Worm (Caenorhabditis elegans): ENCODE results near the gene str-261.

Gene str-261

DNA sequence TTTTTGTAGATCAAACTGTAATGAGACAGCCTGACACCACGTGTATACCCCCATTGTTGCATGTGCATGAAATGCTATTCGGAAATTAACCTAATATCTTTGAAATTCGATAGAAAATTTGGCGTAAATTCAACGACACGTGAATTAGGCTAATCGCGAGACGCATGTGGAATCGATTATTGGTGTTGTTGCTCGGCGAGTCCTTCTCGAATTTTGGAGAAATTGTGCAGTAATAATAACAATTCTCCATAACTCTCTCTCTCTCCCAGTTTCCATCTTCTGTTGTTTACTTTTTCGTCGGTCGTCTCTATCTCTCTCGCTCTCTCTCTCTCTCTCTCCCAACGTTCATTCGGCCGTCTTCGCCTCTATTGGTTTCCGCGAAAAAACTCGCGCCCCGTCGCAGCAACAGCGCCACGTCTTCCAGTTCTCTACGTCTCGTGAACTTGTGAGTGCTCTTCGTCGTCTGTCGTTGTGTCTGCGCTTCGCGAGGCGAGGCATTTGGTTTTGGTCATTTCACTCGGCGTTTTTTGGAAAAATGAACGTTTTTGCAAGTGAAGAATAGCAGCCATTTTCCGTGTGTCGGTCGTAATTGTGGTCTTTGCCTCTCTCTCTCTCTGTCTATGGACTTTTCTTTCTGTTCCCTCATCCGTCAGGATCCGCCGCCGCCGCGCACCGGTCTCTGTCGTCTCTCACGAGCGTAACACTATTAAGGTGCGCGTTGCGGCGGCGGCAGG lies 19.6 kb upstream of the str-261 start:
- TF ChIP-seq him-1 (tag; optimal IDR thresholded peaks at IDR 0.05) (no peak), W03F9.2 (tag; optimal IDR thresholded peaks at IDR 0.05) (no peak), dao-5 (tag; optimal IDR thresholded peaks at IDR 0.05) (no peak)

- TF ChIP-seq dao-5 (tag; optimal IDR thresholded peaks at IDR 0.05) (no peak), him-1 (tag; optimal IDR thresholded peaks at IDR 0.05) (no peak), W03F9.2 (tag; optimal IDR thresholded peaks at IDR 0.05) (peak; percentile 36)
These were observed 14.5 kb upstream of the str-261 start for ce11 chrIII:11059775-11060174.

DNA sequence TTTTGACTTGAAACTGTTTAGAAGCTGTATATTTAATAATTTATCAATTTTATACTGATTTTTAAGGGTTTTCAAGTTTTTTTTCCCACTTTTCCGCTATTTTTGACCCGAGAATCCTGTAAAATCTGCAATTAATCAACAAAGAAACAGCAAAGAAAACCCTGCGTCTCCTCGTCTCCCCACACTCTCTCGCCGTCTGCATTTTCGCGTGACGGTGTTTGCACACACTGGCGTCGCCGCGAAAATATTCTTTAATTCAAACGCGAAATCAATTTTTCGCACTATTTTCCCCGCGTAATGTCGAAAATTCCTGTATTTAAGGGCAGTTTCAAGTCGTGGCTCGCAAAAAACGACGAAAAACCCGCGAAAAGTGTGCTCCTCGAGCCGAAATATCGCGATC lies 11.1 kb upstream of the str-261 start, which contains the start of gene rsa-2:
Gene rsa-2, plus strand, starts transcription at position 221 of the 400 bp plus-strand sequence.
- no peak for TF ChIP-seq dao-5 (tag; optimal IDR thresholded peaks at IDR 0.05)
- TF ChIP-seq W03F9.2 (tag; optimal IDR thresholded peaks at IDR 0.05): peak; percentile 4

- no peak for TF ChIP-seq W03F9.2 (tag; optimal IDR thresholded peaks at IDR 0.05)
- TF ChIP-seq dao-5 (tag; optimal IDR thresholded peaks at IDR 0.05): no peak
- no peak for TF ChIP-seq him-1 (tag; optimal IDR thresholded peaks at IDR 0.05)
These were observed 9.7 kb upstream of the str-261 start for ce11 chrIII:11064576-11064975.

- TF ChIP-seq him-1 (tag; optimal IDR thresholded peaks at IDR 0.05) (peak; percentile 81), W03F9.2 (tag; optimal IDR thresholded peaks at IDR 0.05) (peak; percentile 74), dao-5 (tag; optimal IDR thresholded peaks at IDR 0.05) (no peak)
These were observed 7.6 kb upstream of the str-261 start for ce11 chrIII:11066691-11067090.

DNA sequence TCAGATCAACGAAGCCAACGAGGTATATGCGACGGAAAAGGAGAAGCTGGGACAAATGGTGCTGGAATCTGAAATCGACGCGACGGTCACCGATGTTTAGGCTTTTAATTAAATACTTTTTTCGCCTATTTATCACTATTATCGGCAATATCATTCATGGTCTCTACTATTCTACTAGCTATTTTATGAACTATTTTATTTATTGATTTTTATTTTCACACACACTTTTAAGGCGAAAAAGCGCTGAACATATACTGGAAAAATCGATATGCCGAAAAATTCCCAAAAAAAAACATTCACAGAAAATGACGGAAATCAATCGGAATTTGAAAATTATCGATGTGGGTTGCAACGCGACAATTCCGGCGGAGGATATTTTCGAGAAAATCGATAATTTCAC lies 5.8 kb upstream of the str-261 start, which contains the start of gene W09D6.1:
Gene W09D6.1, plus strand, starts transcription at position 301 of the 400 bp plus-strand sequence.
- no peak for TF ChIP-seq dao-5 (tag; optimal IDR thresholded peaks at IDR 0.05)
- no peak for TF ChIP-seq W03F9.2 (tag; optimal IDR thresholded peaks at IDR 0.05)
- no peak for TF ChIP-seq him-1 (tag; optimal IDR thresholded peaks at IDR 0.05)

DNA sequence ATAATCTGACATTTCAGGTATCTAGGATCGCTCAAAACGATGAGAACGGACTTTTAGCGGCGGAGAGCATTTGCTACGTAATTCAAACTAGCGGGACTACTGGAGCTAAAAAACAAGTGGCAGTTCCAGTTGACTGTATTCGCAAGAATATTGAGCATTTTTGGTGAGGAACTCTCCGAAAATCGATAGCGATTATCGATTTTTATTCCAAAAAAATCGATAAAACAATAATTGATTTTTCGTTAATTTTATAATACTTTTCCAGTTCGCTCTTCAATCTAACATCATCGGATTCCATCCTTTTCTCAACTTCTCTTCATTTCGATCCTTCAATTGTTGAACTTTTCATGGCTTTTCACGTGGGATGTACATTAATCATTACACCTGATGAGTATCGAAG lies 5.0 kb upstream of the str-261 start:
- TF ChIP-seq W03F9.2 (tag; optimal IDR thresholded peaks at IDR 0.05): no peak
- TF ChIP-seq him-1 (tag; optimal IDR thresholded peaks at IDR 0.05): no peak
- TF ChIP-seq dao-5 (tag; optimal IDR thresholded peaks at IDR 0.05): no peak

- no peak for TF ChIP-seq W03F9.2 (tag; optimal IDR thresholded peaks at IDR 0.05)
- no peak for TF ChIP-seq him-1 (tag; optimal IDR thresholded peaks at IDR 0.05)
- TF ChIP-seq dao-5 (tag; optimal IDR thresholded peaks at IDR 0.05): no peak
These were observed 4.1 kb upstream of the str-261 start for ce11 chrIII:11070210-11070609.

DNA sequence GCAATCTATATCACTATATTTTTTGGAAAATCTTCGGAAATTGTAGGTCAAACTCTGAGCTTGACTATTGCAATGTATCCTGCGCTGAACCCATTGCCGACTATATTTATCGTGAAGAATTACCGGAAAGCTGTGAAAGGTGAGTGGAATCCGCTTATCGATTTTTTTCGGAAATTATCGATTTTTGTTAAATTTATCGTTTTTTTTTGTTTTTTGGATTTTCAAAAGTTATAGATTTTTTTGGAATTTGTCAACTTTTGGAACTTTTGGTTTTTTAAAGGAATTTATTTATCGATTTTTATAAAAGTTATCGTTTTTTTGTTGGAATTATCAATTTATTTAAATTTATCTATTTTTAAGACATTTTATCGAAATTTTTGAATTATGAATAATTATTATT lies 2.4 kb downstream of the str-261 start:
- no peak for TF ChIP-seq him-1 (tag; optimal IDR thresholded peaks at IDR 0.05)
- no peak for TF ChIP-seq dao-5 (tag; optimal IDR thresholded peaks at IDR 0.05)
- no peak for TF ChIP-seq W03F9.2 (tag; optimal IDR thresholded peaks at IDR 0.05)

ce11 chrIII:11077404-11077803 lies 3.1 kb downstream of the str-261 start, which contains the start of gene str-246:
str-246 (plus strand) TSS chrIII:11077704.
- no peak for TF ChIP-seq dao-5 (tag; optimal IDR thresholded peaks at IDR 0.05)
- no peak for TF ChIP-seq W03F9.2 (tag; optimal IDR thresholded peaks at IDR 0.05)
- TF ChIP-seq him-1 (tag; optimal IDR thresholded peaks at IDR 0.05): no peak

DNA sequence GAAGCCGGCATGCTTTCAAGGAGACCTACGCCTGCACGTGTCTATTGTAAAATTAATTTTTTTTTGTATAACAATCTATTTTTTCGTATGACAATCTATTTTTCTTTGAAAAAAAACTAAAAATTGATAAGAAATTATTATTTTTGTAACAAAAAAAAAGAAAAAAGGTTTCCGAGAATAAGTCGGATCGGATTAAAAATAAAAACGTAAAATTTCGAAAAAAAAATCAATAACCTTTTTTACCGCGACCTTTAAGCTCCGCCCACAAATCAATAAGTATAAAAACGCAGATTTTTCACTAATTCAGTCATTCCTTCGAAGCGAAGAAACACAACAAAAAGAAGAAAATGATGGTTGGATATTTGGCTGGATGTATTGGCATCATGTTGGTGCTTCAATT lies 5.1 kb downstream of the str-261 start, which contains the start of gene W09D6.4:
Gene W09D6.4, plus strand, starts transcription at position 301 of the 400 bp plus-strand sequence.
- TF ChIP-seq him-1 (tag; optimal IDR thresholded peaks at IDR 0.05): no peak
- TF ChIP-seq dao-5 (tag; optimal IDR thresholded peaks at IDR 0.05): no peak
- TF ChIP-seq W03F9.2 (tag; optimal IDR thresholded peaks at IDR 0.05): no peak

DNA sequence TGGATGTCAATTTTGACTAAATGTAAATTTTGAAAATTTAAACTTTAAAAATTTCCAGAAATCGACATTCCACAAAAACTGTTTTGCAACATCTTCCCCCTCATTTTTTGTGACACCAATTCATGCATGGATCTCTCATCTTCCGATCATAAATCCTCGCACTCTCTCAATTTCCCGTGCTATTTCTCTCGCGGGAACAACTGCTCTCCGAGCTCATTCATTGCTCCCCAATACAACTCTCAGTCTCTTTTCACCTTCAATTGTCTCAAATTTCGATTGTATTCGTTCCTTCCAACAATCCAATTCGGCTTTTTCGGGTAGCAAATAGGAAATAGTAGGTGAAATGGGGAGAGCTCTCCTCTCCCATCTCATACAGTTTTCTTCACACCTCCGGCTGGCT lies 8.3 kb downstream of the str-261 start:
- TF ChIP-seq dao-5 (tag; optimal IDR thresholded peaks at IDR 0.05) (no peak), W03F9.2 (tag; optimal IDR thresholded peaks at IDR 0.05) (no peak), him-1 (tag; optimal IDR thresholded peaks at IDR 0.05) (no peak)

- TF ChIP-seq dao-5 (tag; optimal IDR thresholded peaks at IDR 0.05) (no peak), him-1 (tag; optimal IDR thresholded peaks at IDR 0.05) (no peak), W03F9.2 (tag; optimal IDR thresholded peaks at IDR 0.05) (no peak)
These were observed 9.7 kb downstream of the str-261 start for ce11 chrIII:11083993-11084392.

ce11 chrIII:11087442-11087841 lies 13.1 kb downstream of the str-261 start:
- no peak for TF ChIP-seq dao-5 (tag; optimal IDR thresholded peaks at IDR 0.05)
- TF ChIP-seq W03F9.2 (tag; optimal IDR thresholded peaks at IDR 0.05): peak; percentile 24
- no peak for TF ChIP-seq him-1 (tag; optimal IDR thresholded peaks at IDR 0.05)

- no peak for TF ChIP-seq dao-5 (tag; optimal IDR thresholded peaks at IDR 0.05)
- TF ChIP-seq him-1 (tag; optimal IDR thresholded peaks at IDR 0.05): no peak
- no peak for TF ChIP-seq W03F9.2 (tag; optimal IDR thresholded peaks at IDR 0.05)
These were observed 13.9 kb downstream of the str-261 start, which contains the start of gene W09D6.5 for ce11 chrIII:11088187-11088586. W09D6.5 (plus strand) TSS chrIII:11088487.
